Worm (Caenorhabditis elegans) whole organism, L4/young adult: ENCODE measurements around the gene sup-18.
A peak's percentile ranks its signal among the peaks of the same experiment; 100 is the strongest.

ENCODE experiments used
- W03F9.2 ChIP-seq: fragments of 150-350 bp; optimal IDR thresholded peaks from 2 replicates; lab custom pipeline; 2014; ENCODE audit warnings: missing biosample characterization, missing genetic modification characterization
- dao-5 ChIP-seq: sonication (generic microtip); optimal IDR thresholded peaks from 2 replicates; lab custom pipeline; 2016; ENCODE audit warnings: missing genotype, missing genetic modification characterization, moderate library complexity, missing compliant biosample characterization
- him-1 ChIP-seq: sonication (generic microtip); optimal IDR thresholded peaks from 2 replicates; lab custom pipeline; 2016; ENCODE audit warnings: missing genotype, missing genetic modification reagents, missing genetic modification characterization, missing compliant biosample characterization

Gene sup-18

ce11 chrIII:7860885-7861284 is 17.8 kb downstream of the sup-18 start, which contains the start of gene cuc-1:
TSS of gene cuc-1 (minus strand) at chrIII:7860985.
- no peak for TF ChIP-seq him-1 (tag; lab: Kevin White, UChicago)
- TF ChIP-seq dao-5 (tag; lab: Kevin White, UChicago): no peak

ce11 chrIII:7859313-7859712 is 19.4 kb downstream of the sup-18 start, which contains the start of gene tomm-7:
TSS of gene tomm-7 (plus strand) at chrIII:7859613.
- TF ChIP-seq him-1 (tag; lab: Kevin White, UChicago): no peak
- no peak for TF ChIP-seq dao-5 (tag; lab: Kevin White, UChicago)
- no peak for TF ChIP-seq W03F9.2 (tag; lab: Kevin White, UChicago)

- TF ChIP-seq W03F9.2 (tag; lab: Kevin White, UChicago) (no peak), him-1 (tag; lab: Kevin White, UChicago) (peak; percentile 21)
Measured at ce11 chrIII:7858407-7859029, 20.2 kb downstream of the sup-18 start, which contains the start of the genes coq-5 and ufm-1. TSS of gene coq-5 (minus strand) at chrIII:7858457. TSS of gene ufm-1 (plus strand) at chrIII:7858979.

- no peak for TF ChIP-seq W03F9.2 (tag; lab: Kevin White, UChicago)
Measured at ce11 chrIII:7857142-7857541, 21.6 kb downstream of the sup-18 start, which contains the start of gene tag-307. TSS of gene tag-307 (minus strand) at chrIII:7857242.

- no peak for TF ChIP-seq W03F9.2 (tag; lab: Kevin White, UChicago)
- no peak for TF ChIP-seq dao-5 (tag; lab: Kevin White, UChicago)
Measured at ce11 chrIII:7855468-7855867, 23.2 kb downstream of the sup-18 start.

- TF ChIP-seq W03F9.2 (tag; lab: Kevin White, UChicago) (peak; percentile 99), dao-5 (tag; lab: Kevin White, UChicago) (peak; percentile 79), him-1 (tag; lab: Kevin White, UChicago) (peak; percentile 99)
Measured at ce11 chrIII:7854494-7855184, 24.1 kb downstream of the sup-18 start, which contains the start of gene rpl-35. TSS of gene rpl-35 (plus strand) at chrIII:7855134.

- no peak for TF ChIP-seq him-1 (tag; lab: Kevin White, UChicago)
- TF ChIP-seq dao-5 (tag; lab: Kevin White, UChicago): no peak
- no peak for TF ChIP-seq W03F9.2 (tag; lab: Kevin White, UChicago)
Measured at ce11 chrIII:7848173-7848572, 30.5 kb downstream of the sup-18 start.

- no peak for TF ChIP-seq him-1 (tag; lab: Kevin White, UChicago)
- TF ChIP-seq dao-5 (tag; lab: Kevin White, UChicago): no peak
- no peak for TF ChIP-seq W03F9.2 (tag; lab: Kevin White, UChicago)
Measured at ce11 chrIII:7843536-7843935, 35.2 kb downstream of the sup-18 start, which contains the start of gene ZK652.8. TSS of gene ZK652.8 (minus strand) at chrIII:7843636.

- TF ChIP-seq dao-5 (tag; lab: Kevin White, UChicago) (no peak), him-1 (tag; lab: Kevin White, UChicago) (no peak), W03F9.2 (tag; lab: Kevin White, UChicago) (no peak)
Measured at ce11 chrIII:7838907-7839642, 39.6 kb downstream of the sup-18 start, which contains the start of gene ceh-23. TSS of gene ceh-23 (plus strand) at chrIII:7839592.

ce11 chrIII:7837567-7837966 is 41.1 kb downstream of the sup-18 start:
- TF ChIP-seq W03F9.2 (tag; lab: Kevin White, UChicago) (no peak), him-1 (tag; lab: Kevin White, UChicago) (no peak), dao-5 (tag; lab: Kevin White, UChicago) (no peak)

ce11 chrIII:7835684-7836083 is 43.0 kb downstream of the sup-18 start:
- TF ChIP-seq dao-5 (tag; lab: Kevin White, UChicago) (no peak), him-1 (tag; lab: Kevin White, UChicago) (no peak), W03F9.2 (tag; lab: Kevin White, UChicago) (no peak)

ce11 chrIII:7834848-7835247 is 43.9 kb downstream of the sup-18 start:
- TF ChIP-seq dao-5 (tag; lab: Kevin White, UChicago) (no peak), him-1 (tag; lab: Kevin White, UChicago) (no peak), W03F9.2 (tag; lab: Kevin White, UChicago) (no peak)

ce11 chrIII:7832473-7832872 is 46.2 kb downstream of the sup-18 start:
- TF ChIP-seq dao-5 (tag; lab: Kevin White, UChicago) (no peak), W03F9.2 (tag; lab: Kevin White, UChicago) (no peak), him-1 (tag; lab: Kevin White, UChicago) (no peak)
